Fruit fly (Drosophila melanogaster): ENCODE results near the gene norpA.

norpA gene

DNA sequence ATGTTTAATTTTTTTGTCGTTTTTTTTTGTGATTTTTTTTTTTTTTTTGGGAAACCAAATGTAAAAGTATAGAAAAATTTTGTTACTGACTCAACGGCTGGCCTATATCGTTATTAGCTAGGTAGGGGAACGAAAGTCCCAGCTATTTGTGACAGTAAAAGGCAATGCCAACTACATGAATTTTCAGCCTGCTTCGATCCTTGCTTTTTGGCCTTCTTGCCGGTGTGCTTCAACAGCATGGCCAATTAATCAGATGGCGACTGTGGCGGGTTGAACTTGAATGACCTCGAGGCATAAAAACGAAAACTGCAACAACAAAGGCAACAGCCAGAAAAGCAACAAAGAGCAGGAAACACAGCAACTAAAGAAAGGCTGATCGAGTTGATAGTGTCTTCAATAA lies 44.6 kb upstream of the norpA start, which contains the start of gene CG15578:
Gene CG15578, minus strand, starts transcription at position 101 of the 400 bp plus-strand sequence.
- TF ChIP-seq gfzf (GFP tag; optimal IDR thresholded peaks at IDR 0.05) (no peak), CG14441 (GFP tag; IDR thresholded peaks at IDR 0.05) (no peak), dmrt11E (tag; optimal IDR thresholded peaks at IDR 0.05) (no peak), CG9932 (GFP tag; IDR thresholded peaks at IDR 0.05) (no peak), sisA (GFP tag; IDR thresholded peaks at IDR 0.05) (no peak), CG3726 (GFP tag; IDR thresholded peaks at IDR 0.05) (no peak), CG14014 (GFP tag; IDR thresholded peaks at IDR 0.05) (no peak), Sin3A (optimal IDR thresholded peaks at IDR 0.05) (no peak), CG9215 (GFP tag; IDR thresholded peaks at IDR 0.05) (no peak), CG10321 (GFP tag; IDR thresholded peaks at IDR 0.05) (no peak), hbn (GFP tag; IDR thresholded peaks at IDR 0.05; ENCODE audit: partially characterized antibody) (no peak), Doc3 (GFP tag; IDR thresholded peaks at IDR 0.05; ENCODE audit: partially characterized antibody) (no peak), Hr51 (GFP tag; optimal IDR thresholded peaks at IDR 0.05) (no peak), CG6765 (GFP tag; optimal IDR thresholded peaks at IDR 0.05) (no peak), zen (tag; optimal IDR thresholded peaks at IDR 0.05) (no peak), CG18599 (GFP tag; optimal IDR thresholded peaks at IDR 0.05) (no peak), CG31441 (GFP tag; IDR thresholded peaks at IDR 0.05) (no peak), Elba2 (GFP tag; optimal IDR thresholded peaks at IDR 0.05) (no peak)

DNA sequence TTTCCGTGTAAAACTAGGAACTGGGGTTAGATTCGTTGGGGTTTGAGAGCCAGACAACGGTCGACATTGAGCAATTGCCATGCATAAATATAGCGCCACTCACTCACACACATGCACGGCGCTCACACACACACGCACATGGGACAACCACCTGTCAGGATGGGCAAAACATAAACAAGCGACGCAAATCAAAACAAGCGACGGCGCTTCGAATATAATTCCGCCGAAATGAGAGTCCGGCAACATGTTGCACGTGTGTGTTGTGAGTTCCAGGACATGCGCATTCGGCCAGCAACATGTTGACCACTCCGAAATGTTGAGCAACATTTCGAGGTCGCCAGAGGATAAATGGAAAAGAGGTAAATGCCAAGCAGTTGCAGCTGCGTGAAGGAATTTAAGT lies 41.7 kb upstream of the norpA start:
- peak; percentile 25 for TF ChIP-seq nerfin-1 (tag; optimal IDR thresholded peaks at IDR 0.05)
- TF ChIP-seq PHDP (tag; optimal IDR thresholded peaks at IDR 0.05): no peak
- TF ChIP-seq CG16813 (GFP tag; IDR thresholded peaks at IDR 0.05; ENCODE audit: partially characterized antibody): no peak
- TF ChIP-seq CG11504 (tag; optimal IDR thresholded peaks at IDR 0.05): peak; percentile 97
- TF ChIP-seq Mes4 (GFP tag; optimal IDR thresholded peaks at IDR 0.05): no peak
- TF ChIP-seq ewg (GFP tag; optimal IDR thresholded peaks at IDR 0.05): peak; percentile 7
- TF ChIP-seq Oaz (GFP tag; IDR thresholded peaks at IDR 0.05): no peak
- no peak for TF ChIP-seq cg (GFP tag; optimal IDR thresholded peaks at IDR 0.05)
- peak; percentile 75 for TF ChIP-seq scrt (GFP tag; optimal IDR thresholded peaks at IDR 0.05)
- no peak for TF ChIP-seq Bdp1 (GFP tag; optimal IDR thresholded peaks at IDR 0.05)
- no peak for TF ChIP-seq CG17328 (GFP tag; IDR thresholded peaks at IDR 0.05)
- TF ChIP-seq CG6689 (GFP tag; IDR thresholded peaks at IDR 0.05): no peak
- no peak for TF ChIP-seq CG5953 (GFP tag; IDR thresholded peaks at IDR 0.05)
- no peak for TF ChIP-seq CG11456 (GFP tag; IDR thresholded peaks at IDR 0.05)
- peak; percentile 67 for TF ChIP-seq kah (GFP tag; optimal IDR thresholded peaks at IDR 0.05)
- no peak for TF ChIP-seq pros (GFP tag; optimal IDR thresholded peaks at IDR 0.05)
- TF ChIP-seq gt (GFP tag; IDR thresholded peaks at IDR 0.05): no peak
- no peak for TF ChIP-seq Dref (GFP tag; IDR thresholded peaks at IDR 0.05)
- TF ChIP-seq CG8924 (tag; optimal IDR thresholded peaks at IDR 0.05): no peak
- TF ChIP-seq Hand (GFP tag; optimal IDR thresholded peaks at IDR 0.05): no peak
- TF ChIP-seq sim (GFP tag; IDR thresholded peaks at IDR 0.05): no peak
- TF ChIP-seq da (GFP tag; optimal IDR thresholded peaks at IDR 0.05): no peak
- TF ChIP-seq CG18764 (GFP tag; optimal IDR thresholded peaks at IDR 0.05): no peak
- no peak for TF ChIP-seq Hr39 (optimal IDR thresholded peaks at IDR 0.05)
- no peak for TF ChIP-seq CG9727 (GFP tag; optimal IDR thresholded peaks at IDR 0.05)
- no peak for TF ChIP-seq Camta (GFP tag; optimal IDR thresholded peaks at IDR 0.05)
- no peak for TF ChIP-seq CG6791 (GFP tag; IDR thresholded peaks at IDR 0.05; ENCODE audit: partially characterized antibody)
- no peak for TF ChIP-seq tx (GFP tag; optimal IDR thresholded peaks at IDR 0.05)
- TF ChIP-seq Kr (GFP tag; optimal IDR thresholded peaks at IDR 0.05): no peak
- no peak for TF ChIP-seq CG12659 (GFP tag; optimal IDR thresholded peaks at IDR 0.05)
- TF ChIP-seq CG3163 (GFP tag; optimal IDR thresholded peaks at IDR 0.05): no peak
- TF ChIP-seq GATAe (GFP tag; conservative IDR thresholded peaks at IDR 0.05): no peak
- no peak for TF ChIP-seq stwl (tag; optimal IDR thresholded peaks at IDR 0.05)
- no peak for TF ChIP-seq CG11723 (GFP tag; optimal IDR thresholded peaks at IDR 0.05)

Data from whole organism, embryonic.